Fruit fly (Drosophila melanogaster) whole organism, adult: ENCODE measurements around the gene Gr64e.

Source experiments
- CG11617 ChIP-seq: fragments of 200-800 bp; sonication (Bioruptor generic); optimal IDR thresholded peaks from 2 replicates; lab custom pipeline; 2017; ENCODE audit warnings: mild to moderate bottlenecking, missing biosample characterization, missing genetic modification reagents, missing genetic modification characterization
- CG1620 ChIP-seq: fragments of 200-800 bp; sonication (Bioruptor generic); optimal IDR thresholded peaks from 2 replicates; lab custom pipeline; 2016; ENCODE audit warnings: missing biosample characterization, missing genetic modification characterization
- CG33017 ChIP-seq: fragments of 200-800 bp; sonication (Bioruptor generic); optimal IDR thresholded peaks from 2 replicates; lab custom pipeline; 2018; ENCODE audit warnings: missing biosample characterization, mild to moderate bottlenecking, missing genetic modification characterization, moderate library complexity
- CG7045 ChIP-seq: fragments of 200-800 bp; sonication (Bioruptor generic); optimal IDR thresholded peaks from 2 replicates; lab custom pipeline; 2017; ENCODE audit warnings: missing biosample characterization, mild to moderate bottlenecking, missing genetic modification characterization
- CG7101 ChIP-seq: fragments of 200-800 bp; sonication (Bioruptor generic); optimal IDR thresholded peaks from 2 replicates; lab custom pipeline; 2018; ENCODE audit warnings: missing biosample characterization, mild to moderate bottlenecking, missing genetic modification characterization, moderate library complexity
- Clk ChIP-seq: fragments of 200-800 bp; sonication (Bioruptor generic); optimal IDR thresholded peaks from 2 replicates; lab custom pipeline; 2017; ENCODE audit warnings: missing biosample characterization, missing genetic modification characterization
- Crg-1 ChIP-seq: fragments of 200-800 bp; sonication (Bioruptor generic); optimal IDR thresholded peaks from 2 replicates; lab custom pipeline; 2016; ENCODE audit warnings: missing biosample characterization, missing genetic modification characterization
- Hr96 ChIP-seq: fragments of 200-800 bp; sonication (Bioruptor generic); optimal IDR thresholded peaks from 2 replicates; lab custom pipeline; 2016; ENCODE audit warnings: missing biosample characterization, missing genetic modification characterization
- Mnt ChIP-seq: fragments of 200-800 bp; sonication (Bioruptor generic); optimal IDR thresholded peaks from 2 replicates; lab custom pipeline; 2016; ENCODE audit warnings: missing biosample characterization, mild to moderate bottlenecking, missing genetic modification characterization
- cic ChIP-seq: fragments of 200-800 bp; sonication (Bioruptor generic); optimal IDR thresholded peaks from 2 replicates; lab custom pipeline; 2017; ENCODE audit warnings: missing biosample characterization, mild to moderate bottlenecking, missing genetic modification characterization, moderate library complexity
- cnc ChIP-seq, 2 experiments: fragments of >200 bp; optimal IDR thresholded peaks; 2 replicates each; lab custom pipeline; 2017
- kay ChIP-seq: fragments of 200-800 bp; sonication (Bioruptor generic); peaks from one replicate; lab custom pipeline; 2016; ENCODE audit warnings: missing biosample characterization, missing genetic modification characterization, borderline replicate concordance
- pad ChIP-seq: fragments of 200-800 bp; sonication (Bioruptor generic); optimal IDR thresholded peaks from 3 replicates; lab custom pipeline; 2017; ENCODE audit warnings: missing biosample characterization, missing genetic modification characterization, mild to moderate bottlenecking, moderate library complexity, missing genetic modification reagents
- tj ChIP-seq: fragments of 200-800 bp; sonication (Bioruptor generic); optimal IDR thresholded peaks from 3 replicates; lab custom pipeline; 2017; ENCODE audit warnings: missing biosample characterization, mild to moderate bottlenecking, missing genetic modification characterization, moderate library complexity

- TF ChIP-seq Crg-1: no peak
- no peak for TF ChIP-seq pad
- TF ChIP-seq CG11617 (GFP tag; lab: Kevin White, UChicago): no peak
- TF ChIP-seq cic (GFP tag; lab: Kevin White, UChicago): no peak
- TF ChIP-seq CG33017 (tag; lab: Kevin White, UChicago): no peak
- no peak for TF ChIP-seq Hr96 (GFP tag; lab: Kevin White, UChicago)
- no peak for TF ChIP-seq CG1620 (GFP tag; lab: Kevin White, UChicago)
- TF ChIP-seq Mnt (GFP tag; lab: Kevin White, UChicago): no peak
- no peak for TF ChIP-seq Clk (GFP tag; lab: Kevin White, UChicago)
- TF ChIP-seq kay (GFP tag; lab: Kevin White, UChicago): no peak
- TF ChIP-seq cnc (optimal IDR thresholded peaks at IDR 0.05; lab: Kevin White, UChicago): no peak
- TF ChIP-seq CG7101: no peak
- TF ChIP-seq tj (GFP tag; lab: Kevin White, UChicago): no peak
- no peak for TF ChIP-seq CG7045 (GFP tag; lab: Kevin White, UChicago)
These were observed 36.4 kb upstream of the Gr64e start for dm6 chr3L:3995554-3995953.
